Fruit fly (Drosophila melanogaster): ENCODE data around the gene srp.

dm6 chr3R:16023627-16024026 lies 37.7 kb downstream of the srp start:
- TF ChIP-seq EcR (GFP tag; optimal IDR thresholded peaks at IDR 0.05) (no peak), CG9948 (tag; optimal IDR thresholded peaks at IDR 0.05) (no peak), rn (GFP tag; IDR thresholded peaks at IDR 0.05) (no peak), Pif1A (GFP tag; optimal IDR thresholded peaks at IDR 0.05) (no peak), CG15710 (tag; optimal IDR thresholded peaks at IDR 0.05) (no peak), Snoo (tag; optimal IDR thresholded peaks at IDR 0.05) (no peak), CG4496 (GFP tag; IDR thresholded peaks at IDR 0.05) (no peak), fd96Ca (GFP tag; IDR thresholded peaks at IDR 0.05) (no peak), CG12605 (GFP tag; IDR thresholded peaks at IDR 0.05) (no peak), Pif1B (GFP tag; optimal IDR thresholded peaks at IDR 0.05) (no peak), CG8159 (tag; optimal IDR thresholded peaks at IDR 0.05) (no peak), Ets98B (GFP tag; IDR thresholded peaks at IDR 0.05) (no peak)
